Fruit fly (Drosophila melanogaster): ENCODE data around the gene SA1.

Gene SA1

dm6 chr2L:6968013-6968517 lies 17.8 kb downstream of the SA1 start (continued):
- TF ChIP-seq nmo (GFP tag; optimal IDR thresholded peaks at IDR 0.05) (peak; percentile 32), CG32767 (GFP tag; IDR thresholded peaks at IDR 0.05) (0 out of 2 replicates have a peak, but pooled peaks have one; percentile 33), pb (GFP tag; optimal IDR thresholded peaks at IDR 0.05) (peak; percentile 37), az2 (GFP tag; optimal IDR thresholded peaks at IDR 0.05) (peak; percentile 40), tap (tag; optimal IDR thresholded peaks at IDR 0.05) (peak; percentile 45), Tbp (GFP tag; optimal IDR thresholded peaks at IDR 0.05) (no peak), zfh1 (GFP tag; IDR thresholded peaks at IDR 0.05) (peak; percentile 51; the same call in 1 of the 3 replicates), ham (GFP tag; IDR thresholded peaks at IDR 0.05) (no peak), E2f1 (GFP tag; IDR thresholded peaks at IDR 0.05) (no peak), CG2889 (GFP tag; IDR thresholded peaks at IDR 0.05) (peak; percentile 93), CG17912 (GFP tag; optimal IDR thresholded peaks at IDR 0.05) (peak; percentile 60), CG3726 (GFP tag; IDR thresholded peaks at IDR 0.05) (no peak), klu (GFP tag; IDR thresholded peaks at IDR 0.05) (no peak), CG8359 (GFP tag; optimal IDR thresholded peaks at IDR 0.05; ENCODE audit: borderline replicate concordance) (no peak), dpn (GFP tag; optimal IDR thresholded peaks at IDR 0.05) (peak; percentile 48 to 64), CG14050 (GFP tag; IDR thresholded peaks at IDR 0.05) (peak; percentile 24; the same call in 2 of the 3 replicates), CG7963 (GFP tag; IDR thresholded peaks at IDR 0.05; ENCODE audit: partially characterized antibody) (peak; percentile 63; the same call in 2 of the 3 replicates), fru (optimal IDR thresholded peaks at IDR 0.05) (no peak), CG32772 (GFP tag; IDR thresholded peaks at IDR 0.05) (peak; percentile 16; the same call in 1 of the 2 replicates), ATbp (GFP tag; optimal IDR thresholded peaks at IDR 0.05) (peak; percentile 10), CG13624 (GFP tag; optimal IDR thresholded peaks at IDR 0.05) (peak; percentile 88), HmgZ (tag; optimal IDR thresholded peaks at IDR 0.05) (peak; percentile 53), bbx (GFP tag; IDR thresholded peaks at IDR 0.05; ENCODE audit: partially characterized antibody) (peak; percentile 81; the same call in 1 of the 2 replicates), CG4820 (GFP tag; optimal IDR thresholded peaks at IDR 0.05) (peak; percentile 26), CG14014 (GFP tag; IDR thresholded peaks at IDR 0.05) (peak; percentile 22), fd96Cb (tag; optimal IDR thresholded peaks at IDR 0.05) (peak; percentile 5), prd (optimal IDR thresholded peaks at IDR 0.05) (no peak), prd (GFP tag; IDR thresholded peaks at IDR 0.05) (peak; percentile 23; the same call in 1 of the 3 replicates), CG3847 (GFP tag; IDR thresholded peaks at IDR 0.05) (0 out of 2 replicates have a peak, but pooled peaks have one; percentile 16), CG31365 (tag; optimal IDR thresholded peaks at IDR 0.05) (peak; percentile 20), CG14860 (GFP tag; IDR thresholded peaks at IDR 0.05; ENCODE audit: partially characterized antibody) (peak; percentile 59), salm (tag; optimal IDR thresholded peaks at IDR 0.05) (peak; percentile 35), tgo (GFP tag; IDR thresholded peaks at IDR 0.05) (peak; percentile 31; the same call in 1 of the 3 replicates), CG13287 (GFP tag; IDR thresholded peaks at IDR 0.05; ENCODE audit: partially characterized antibody) (peak; percentile 83), Atf6 (GFP tag; IDR thresholded peaks at IDR 0.05) (0 out of 2 replicates have a peak, but pooled peaks have one; percentile 50), cad (GFP tag; optimal IDR thresholded peaks at IDR 0.05) (no peak), CG30403 (GFP tag; optimal IDR thresholded peaks at IDR 0.05) (peak; percentile 65), B-H2 (GFP tag; optimal IDR thresholded peaks at IDR 0.05) (no peak), otp (GFP tag; IDR thresholded peaks at IDR 0.05) (no peak), gro (GFP tag; optimal IDR thresholded peaks at IDR 0.05) (peak; percentile 73), Gug (GFP tag; IDR thresholded peaks at IDR 0.05) (peak; percentile 67), Med (GFP tag) (peak; percentile 95), p53 (GFP tag; optimal IDR thresholded peaks at IDR 0.05) (peak; percentile 13), Xrp1 (GFP tag; IDR thresholded peaks at IDR 0.05) (peak; percentile 43; the same call in 1 of the 2 replicates), insv (GFP tag; optimal IDR thresholded peaks at IDR 0.05) (no peak), CG42726 (GFP tag; IDR thresholded peaks at IDR 0.05; ENCODE audit: partially characterized antibody) (peak; percentile 19; the same call in 1 of the 2 replicates), crc (GFP tag; optimal IDR thresholded peaks at IDR 0.05) (peak; percentile 28), hkb (optimal IDR thresholded peaks at IDR 0.05) (no peak), hkb (GFP tag; IDR thresholded peaks at IDR 0.05) (peak; percentile 73), mld (GFP tag; IDR thresholded peaks at IDR 0.05; ENCODE audit: partially characterized antibody) (peak; percentile 51; the same call in 2 of the 3 replicates), CG10979 (tag; optimal IDR thresholded peaks at IDR 0.05) (peak; percentile 53)

Measured in whole organism, embryonic.